Worm (Caenorhabditis elegans) whole organism, L1 larva: ENCODE data around the gene F58B3.4.

Source experiments
- F16B12.6 ChIP-seq: fragments of 150-350 bp; optimal IDR thresholded peaks from 2 replicates; lab custom pipeline; 2014; ENCODE audit warnings: missing biosample characterization, missing genetic modification characterization
- alr-1 ChIP-seq: fragments of 200-800 bp; sonication (Bioruptor generic); optimal IDR thresholded peaks from 2 replicates; lab custom pipeline; 2018; ENCODE audit warnings: borderline replicate concordance, mild to moderate bottlenecking, missing genetic modification characterization, missing compliant biosample characterization
- aly-2 ChIP-seq: fragments of 150-350 bp; optimal IDR thresholded peaks from 2 replicates; lab custom pipeline; 2014; ENCODE audit warnings: missing biosample characterization, missing genetic modification characterization
- ceh-8 ChIP-seq: fragments of 200-800 bp; sonication (Bioruptor generic); optimal IDR thresholded peaks from 2 replicates; lab custom pipeline; 2018; ENCODE audit warnings: mild to moderate bottlenecking, missing genetic modification characterization, moderate library complexity, missing compliant biosample characterization
- ceh-82 ChIP-seq, 3 experiments: fragments of 150-350 bp in 1 of 3; sonication (generic microtip) in 2 of 3; optimal IDR thresholded peaks; 2 replicates each; lab custom pipeline; 2014 to 2017; ENCODE audit warnings: missing biosample characterization in 3 of 3, missing genetic modification characterization in 3 of 3
- ceh-88 ChIP-seq: fragments of 200-800 bp; sonication (Bioruptor generic); IDR thresholded peaks from 2 replicates; pipeline ENCODE4 v1.3.6; 2022; ENCODE audit warnings: missing genetic modification characterization, missing compliant biosample characterization
- dpl-1 ChIP-seq, 3 experiments: fragments of 150-350 bp in 2 of 3; sonication (generic microtip) in 1 of 3; optimal IDR thresholded peaks; 2 replicates each; lab custom pipeline; 2014 to 2017; ENCODE audit warnings: missing biosample characterization in 3 of 3, missing genetic modification characterization in 3 of 3, missing genetic modification reagents in 3 of 3
- dsc-1 ChIP-seq: sonication (generic microtip); optimal IDR thresholded peaks from 2 replicates; lab custom pipeline; 2016; ENCODE audit warnings: mild to moderate bottlenecking, missing genetic modification characterization, missing compliant biosample characterization
- egl-13 ChIP-seq: sonication (generic microtip); optimal IDR thresholded peaks from 2 replicates; lab custom pipeline; 2016; ENCODE audit warnings: missing genotype, missing genetic modification reagents, missing genetic modification characterization, missing compliant biosample characterization
- egl-27 ChIP-seq, 2 experiments: fragments of 150-350 bp in 1 of 2; sonication (generic microtip); optimal IDR thresholded peaks; 3 replicates each; lab custom pipeline; 2017 to 2018; ENCODE audit warnings: missing biosample characterization in 2 of 2, missing genetic modification characterization in 2 of 2, missing genetic modification reagents in 2 of 2
- elt-3 ChIP-seq, 6 experiments: fragments of 150-350 bp in 1 of 6; sonication (generic microtip); optimal IDR thresholded peaks; 2 replicates each; lab custom pipeline; 2017 to 2018; ENCODE audit warnings: missing biosample characterization in 6 of 6, missing genetic modification characterization in 6 of 6, inconsistent platforms in 1 of 6
- fkh-10 ChIP-seq: sonication (generic microtip); optimal IDR thresholded peaks from 2 replicates; lab custom pipeline; 2017; ENCODE audit warnings: missing biosample characterization, missing genetic modification reagents, missing genetic modification characterization
- fkh-4 ChIP-seq: sonication (generic microtip); optimal IDR thresholded peaks from 2 replicates; lab custom pipeline; 2016; ENCODE audit warnings: missing compliant biosample characterization, missing genetic modification characterization, borderline replicate concordance
- fkh-8 ChIP-seq: sonication (generic microtip); optimal IDR thresholded peaks from 2 replicates; lab custom pipeline; 2016; ENCODE audit warnings: mild to moderate bottlenecking, missing genetic modification characterization, missing compliant biosample characterization
- fos-1 ChIP-seq: fragments of 150-350 bp; optimal IDR thresholded peaks from 2 replicates; lab custom pipeline; 2014; ENCODE audit warnings: missing biosample characterization, missing genetic modification characterization
- hlh-4 ChIP-seq: sonication (generic microtip); optimal IDR thresholded peaks from 2 replicates; lab custom pipeline; 2016; ENCODE audit warnings: mild to moderate bottlenecking, missing genetic modification characterization, missing compliant biosample characterization
- irx-1 ChIP-seq: sonication (generic microtip); optimal IDR thresholded peaks from 2 replicates; lab custom pipeline; 2016; ENCODE audit warnings: missing genetic modification characterization, missing compliant biosample characterization
- lin-14 ChIP-seq: fragments of 200-800 bp; sonication (Bioruptor generic); optimal IDR thresholded peaks from 2 replicates; lab custom pipeline; 2018; ENCODE audit warnings: mild to moderate bottlenecking, missing genetic modification characterization, moderate library complexity, missing compliant biosample characterization
- lin-15B ChIP-seq: fragments of 150-350 bp; sonication (generic microtip); optimal IDR thresholded peaks from 3 replicates; lab custom pipeline; 2014; ENCODE audit warnings: missing biosample characterization, missing genetic modification characterization
- lin-35 ChIP-seq, 2 experiments: fragments of 150-350 bp; optimal IDR thresholded peaks; 2 replicates each; lab custom pipeline; 2014; ENCODE audit warnings: missing biosample characterization in 2 of 2, missing genetic modification characterization in 2 of 2, missing genetic modification reagents in 2 of 2
- lin-39 ChIP-seq: fragments of 150-350 bp; optimal IDR thresholded peaks from 2 replicates; lab custom pipeline; 2014; ENCODE audit warnings: missing biosample characterization, missing genetic modification reagents, missing genetic modification characterization
- lsy-2 ChIP-seq, 2 experiments: fragments of 150-350 bp; optimal IDR thresholded peaks; 2 replicates each; lab custom pipeline; 2014; ENCODE audit warnings: missing biosample characterization in 2 of 2, missing genetic modification characterization in 2 of 2
- mab-9 ChIP-seq: fragments of 200-800 bp; sonication (Bioruptor generic); IDR thresholded peaks from 2 replicates; pipeline ENCODE4 v1.3.6; 2022; ENCODE audit warnings: missing genetic modification reagents, missing genetic modification characterization, missing compliant biosample characterization
- nhr-11 ChIP-seq: fragments of 150-350 bp; optimal IDR thresholded peaks from 2 replicates; lab custom pipeline; 2014; ENCODE audit warnings: missing biosample characterization, missing genetic modification characterization
- nhr-12 ChIP-seq: sonication (generic microtip); optimal IDR thresholded peaks from 2 replicates; lab custom pipeline; 2017; ENCODE audit warnings: missing biosample characterization, missing genetic modification characterization
- nhr-20 ChIP-seq: sonication (generic microtip); optimal IDR thresholded peaks from 2 replicates; lab custom pipeline; 2016; ENCODE audit warnings: mild to moderate bottlenecking, missing genetic modification characterization, missing compliant biosample characterization
- nhr-47 ChIP-seq: sonication (generic microtip); optimal IDR thresholded peaks from 2 replicates; lab custom pipeline; 2016; ENCODE audit warnings: mild to moderate bottlenecking, missing genetic modification characterization, moderate library complexity, missing compliant biosample characterization
- nhr-71 ChIP-seq: sonication (generic microtip); optimal IDR thresholded peaks from 2 replicates; lab custom pipeline; 2016; ENCODE audit warnings: mild to moderate bottlenecking, missing genetic modification characterization, moderate library complexity, missing compliant biosample characterization
- nhr-77 ChIP-seq: fragments of 150-350 bp; optimal IDR thresholded peaks from 2 replicates; lab custom pipeline; 2014; ENCODE audit warnings: missing biosample characterization, missing genetic modification characterization
- nhr-85 ChIP-seq: sonication (generic microtip); peaks from one replicate; lab custom pipeline; 2016; ENCODE audit warnings: missing genetic modification characterization, inconsistent platforms, missing compliant biosample characterization
- pag-3 ChIP-seq: sonication (generic microtip); optimal IDR thresholded peaks from 2 replicates; lab custom pipeline; 2017; ENCODE audit warnings: missing genetic modification characterization, mild to moderate bottlenecking, missing compliant biosample characterization, antibody characterized with exemption, borderline replicate concordance; ENCODE audit not compliant: insufficient read depth
- pax-3 ChIP-seq: fragments of 200-800 bp; sonication (Bioruptor generic); optimal IDR thresholded peaks from 2 replicates; lab custom pipeline; 2018; ENCODE audit warnings: mild to moderate bottlenecking, missing genetic modification characterization, moderate library complexity, missing compliant biosample characterization
- rnt-1 ChIP-seq: sonication (generic microtip); optimal IDR thresholded peaks from 2 replicates; lab custom pipeline; 2016; ENCODE audit warnings: mild to moderate bottlenecking, missing genetic modification characterization, moderate library complexity, missing compliant biosample characterization
- skn-1 ChIP-seq: fragments of 150-350 bp; optimal IDR thresholded peaks from 2 replicates; lab custom pipeline; 2014; ENCODE audit warnings: missing biosample characterization, missing genetic modification characterization
- snpc-4 ChIP-seq: fragments of 150-350 bp; optimal IDR thresholded peaks from 2 replicates; lab custom pipeline; 2014; ENCODE audit warnings: missing biosample characterization, missing genetic modification characterization
- snu-23 ChIP-seq: sonication (generic microtip); optimal IDR thresholded peaks from 2 replicates; lab custom pipeline; 2016; ENCODE audit warnings: missing genetic modification characterization, missing compliant biosample characterization
- sptf-1 ChIP-seq: fragments of 150-350 bp; optimal IDR thresholded peaks from 2 replicates; lab custom pipeline; 2014; ENCODE audit warnings: missing biosample characterization, missing genetic modification characterization
- swsn-7 ChIP-seq: sonication (generic microtip); optimal IDR thresholded peaks from 2 replicates; lab custom pipeline; 2016; ENCODE audit warnings: missing genetic modification characterization, missing compliant biosample characterization
- unc-62 ChIP-seq: fragments of 150-350 bp; optimal IDR thresholded peaks from 2 replicates; lab custom pipeline; 2014; ENCODE audit warnings: missing biosample characterization, missing genetic modification reagents, missing genetic modification characterization
- unc-86 ChIP-seq: sonication (generic microtip); optimal IDR thresholded peaks from 2 replicates; lab custom pipeline; 2016; ENCODE audit warnings: missing genetic modification characterization, missing compliant biosample characterization
- xbp-1 ChIP-seq: sonication (generic microtip); optimal IDR thresholded peaks from 2 replicates; lab custom pipeline; 2016; ENCODE audit warnings: missing genetic modification characterization, missing compliant biosample characterization
- zag-1 ChIP-seq: fragments of 150-350 bp; optimal IDR thresholded peaks from 2 replicates; lab custom pipeline; 2014; ENCODE audit warnings: missing biosample characterization, missing genetic modification characterization
- ztf-11 ChIP-seq, 2 experiments: sonication (generic microtip); optimal IDR thresholded peaks; 2 replicates each; lab custom pipeline; 2016 to 2017; ENCODE audit warnings: missing genetic modification characterization in 2 of 2, missing biosample characterization in 1 of 2, missing compliant biosample characterization in 1 of 2

Gene F58B3.4

DNA sequence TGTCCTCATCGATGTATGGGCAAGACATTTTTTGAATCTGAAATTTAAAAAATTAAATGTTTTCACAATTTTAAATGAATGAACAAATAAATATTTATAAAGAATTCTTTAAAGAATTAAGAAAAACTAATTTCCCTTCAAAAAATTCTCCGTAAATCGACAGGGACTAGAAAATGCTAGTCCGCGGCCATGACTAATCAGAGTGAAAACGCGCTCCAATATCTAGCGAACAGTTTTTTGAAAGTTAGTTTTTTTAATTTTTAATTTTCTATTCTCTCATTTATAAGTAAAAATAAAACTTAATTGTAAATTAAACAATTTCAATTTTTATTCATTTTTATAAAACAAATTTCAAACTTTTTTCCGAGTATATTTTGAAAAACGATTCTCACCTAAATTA, 38.8 kb downstream of the F58B3.4 start (continued):
- peak; percentile 71 for TF ChIP-seq skn-1 (tag; lab: Kevin White, UChicago)
- TF ChIP-seq nhr-20: peak; percentile 7
- TF ChIP-seq unc-62 (GFP tag; lab: Kevin White, UChicago): no peak
- peak; percentile 14 for TF ChIP-seq nhr-11
- peak in 1 of 2 experiments; percentile 53 for TF ChIP-seq ztf-11 (tag; optimal IDR thresholded peaks at IDR 0.05; lab: Kevin White, UChicago)
- peak; percentile 49 for TF ChIP-seq xbp-1
- peak; percentile 91 for TF ChIP-seq rnt-1
- TF ChIP-seq fos-1 (tag; lab: Kevin White, UChicago): no peak
- peak in 2 of 3 experiments; percentile 39 to 55 for TF ChIP-seq dpl-1 (GFP tag; optimal IDR thresholded peaks at IDR 0.05; lab: Kevin White, UChicago)
- no peak for TF ChIP-seq nhr-12 (tag; lab: Kevin White, UChicago)
- TF ChIP-seq alr-1 (tag; lab: Kevin White, UChicago): no peak
- peak; percentile 66 for TF ChIP-seq nhr-71
- peak; percentile 59 for TF ChIP-seq egl-13 (tag; lab: Kevin White, UChicago)
- peak in 1 of 3 experiments; percentile 3 for TF ChIP-seq ceh-82 (tag; optimal IDR thresholded peaks at IDR 0.05; lab: Kevin White, UChicago)
- TF ChIP-seq dsc-1 (tag; lab: Kevin White, UChicago): peak; percentile 10
- TF ChIP-seq aly-2 (tag; lab: Kevin White, UChicago): no peak
- TF ChIP-seq pag-3 (tag; lab: Kevin White, UChicago): no peak
- TF ChIP-seq pax-3 (tag; lab: Kevin White, UChicago): peak; percentile 2
- peak; percentile 37 for TF ChIP-seq fkh-4 (tag; lab: Kevin White, UChicago)
- TF ChIP-seq lsy-2 (tag; optimal IDR thresholded peaks at IDR 0.05; lab: Kevin White, UChicago): peak; percentile 60 to 69
- peak; percentile 33; the same call in 1 of the 2 replicates for TF ChIP-seq ceh-88 (GFP tag; lab: Robert Waterston, UW)
- TF ChIP-seq nhr-77 (tag; lab: Kevin White, UChicago): no peak
- peak; percentile 28 to 60 for TF ChIP-seq lin-35 (GFP tag; optimal IDR thresholded peaks at IDR 0.05; lab: Kevin White, UChicago)
- peak; percentile 14 for TF ChIP-seq lin-39 (tag; lab: Kevin White, UChicago)
- TF ChIP-seq elt-3 (tag; optimal IDR thresholded peaks at IDR 0.05; lab: Kevin White, UChicago): peak in 1 of 6 experiments; percentile 48
- peak; percentile 24 for TF ChIP-seq swsn-7 (tag; lab: Kevin White, UChicago)
- TF ChIP-seq nhr-85 (tag; lab: Kevin White, UChicago): no peak
- TF ChIP-seq nhr-47 (tag; lab: Kevin White, UChicago): peak; percentile 63
- peak; percentile 66 for TF ChIP-seq lin-15B
- peak; percentile 69 for TF ChIP-seq lin-14 (GFP tag; lab: Kevin White, UChicago)
- TF ChIP-seq ceh-8 (GFP tag; lab: Kevin White, UChicago): no peak
- TF ChIP-seq hlh-4 (tag; lab: Kevin White, UChicago): no peak

DNA sequence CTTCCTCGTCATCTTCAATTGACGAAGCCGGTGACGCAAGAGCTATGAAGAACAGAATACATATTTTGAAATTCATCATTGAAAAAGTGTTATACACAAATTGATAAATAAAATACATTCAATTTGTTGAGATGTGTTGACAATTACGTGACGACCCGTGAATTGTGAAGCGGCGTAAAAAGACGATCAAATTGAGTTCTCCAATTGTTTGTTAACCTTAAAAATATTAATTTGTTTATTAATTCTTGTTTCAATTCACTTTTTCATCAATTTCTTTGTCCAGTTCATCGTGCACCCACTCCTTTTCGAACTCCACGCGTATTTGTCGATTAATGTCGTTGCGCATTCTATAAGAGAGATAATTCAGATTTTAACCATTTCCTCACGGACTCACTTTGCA, 39.5 kb downstream of the F58B3.4 start, which contains the start of gene spe-36:
Gene spe-36, minus strand, starts transcription at position 101 of the 400 bp plus-strand sequence.
- TF ChIP-seq mab-9 (GFP tag; lab: Robert Waterston, UW): no peak
- TF ChIP-seq nhr-47 (tag; lab: Kevin White, UChicago): no peak
- TF ChIP-seq elt-3 (tag; optimal IDR thresholded peaks at IDR 0.05; lab: Kevin White, UChicago): no peak
- no peak for TF ChIP-seq nhr-71
- TF ChIP-seq dsc-1 (tag; lab: Kevin White, UChicago): no peak
- TF ChIP-seq egl-27 (tag; optimal IDR thresholded peaks at IDR 0.05; lab: Kevin White, UChicago): no peak
- TF ChIP-seq lin-14 (GFP tag; lab: Kevin White, UChicago): no peak
- no peak for TF ChIP-seq lin-39 (tag; lab: Kevin White, UChicago)
- TF ChIP-seq hlh-4 (tag; lab: Kevin White, UChicago): no peak
- TF ChIP-seq swsn-7 (tag; lab: Kevin White, UChicago): no peak
- no peak for TF ChIP-seq lsy-2 (tag; optimal IDR thresholded peaks at IDR 0.05; lab: Kevin White, UChicago)

DNA sequence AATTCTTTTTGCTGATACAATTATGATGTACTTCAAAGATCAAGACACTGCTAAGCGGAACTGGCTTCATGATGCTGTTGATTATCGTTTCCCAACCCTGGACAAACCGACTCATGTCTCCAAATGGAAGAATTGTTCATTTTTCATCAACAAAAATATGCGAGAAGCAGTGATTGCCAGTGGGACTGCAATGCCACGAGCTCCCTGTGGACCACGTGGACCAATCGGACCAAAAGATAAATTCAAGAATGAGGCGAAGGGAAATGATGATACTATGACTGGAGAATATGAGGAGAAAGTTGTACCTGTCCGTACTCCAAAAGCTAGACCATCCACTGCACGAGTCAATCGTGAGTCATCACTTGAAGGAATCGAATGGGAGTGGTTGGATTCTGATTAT, 45.2 kb downstream of the F58B3.4 start:
- TF ChIP-seq nhr-20: no peak
- no peak for TF ChIP-seq snu-23 (GFP tag; lab: Kevin White, UChicago)
- TF ChIP-seq nhr-11: no peak
- TF ChIP-seq swsn-7 (tag; lab: Kevin White, UChicago): no peak
- no peak for TF ChIP-seq dpl-1 (GFP tag; optimal IDR thresholded peaks at IDR 0.05; lab: Kevin White, UChicago)
- TF ChIP-seq dsc-1 (tag; lab: Kevin White, UChicago): no peak
- no peak for TF ChIP-seq lin-14 (GFP tag; lab: Kevin White, UChicago)
- TF ChIP-seq F16B12.6 (tag; lab: Kevin White, UChicago): no peak
- TF ChIP-seq mab-9 (GFP tag; lab: Robert Waterston, UW): no peak
- TF ChIP-seq sptf-1 (tag; lab: Kevin White, UChicago): no peak
- no peak for TF ChIP-seq irx-1 (tag; lab: Kevin White, UChicago)
- TF ChIP-seq fkh-8 (tag; lab: Kevin White, UChicago): no peak
- no peak for TF ChIP-seq ceh-82 (tag; optimal IDR thresholded peaks at IDR 0.05; lab: Kevin White, UChicago)
- no peak for TF ChIP-seq fkh-10 (GFP tag; lab: Kevin White, UChicago)
- no peak for TF ChIP-seq egl-27 (tag; optimal IDR thresholded peaks at IDR 0.05; lab: Kevin White, UChicago)
- TF ChIP-seq zag-1 (tag; lab: Kevin White, UChicago): no peak
- no peak for TF ChIP-seq snpc-4 (tag; lab: Kevin White, UChicago)
- no peak for TF ChIP-seq unc-86 (tag; lab: Kevin White, UChicago)
